Worm (Caenorhabditis elegans) whole organism, L3 larva: ENCODE results near the gene coh-3.

Experiments used
- R02D3.7 ChIP-seq: fragments of 150-350 bp; optimal IDR thresholded peaks from 2 replicates; lab custom pipeline; 2014; ENCODE audit warnings: missing biosample characterization, missing genetic modification characterization
- ZK546.5 ChIP-seq: sonication (generic microtip); optimal IDR thresholded peaks from 2 replicates; lab custom pipeline; 2017; ENCODE audit warnings: missing biosample characterization, missing genetic modification characterization
- aly-2 ChIP-seq: fragments of 150-350 bp; optimal IDR thresholded peaks from 2 replicates; lab custom pipeline; 2014; ENCODE audit warnings: missing biosample characterization, missing genetic modification characterization
- ama-1 ChIP-seq: fragments of 150-350 bp; optimal IDR thresholded peaks from 2 replicates; lab custom pipeline; 2018
- ceh-16 ChIP-seq: sonication (generic microtip); optimal IDR thresholded peaks from 2 replicates; lab custom pipeline; 2017; ENCODE audit warnings: missing biosample characterization, missing genetic modification characterization
- ceh-28 ChIP-seq: fragments of 150-350 bp; optimal IDR thresholded peaks from 2 replicates; lab custom pipeline; 2014; ENCODE audit warnings: missing biosample characterization, missing genetic modification reagents, missing genetic modification characterization
- ceh-9 ChIP-seq: sonication (generic microtip); optimal IDR thresholded peaks from 2 replicates; lab custom pipeline; 2018; ENCODE audit warnings: missing biosample characterization, missing genetic modification characterization
- daf-12 ChIP-seq: fragments of 150-350 bp; optimal IDR thresholded peaks from 2 replicates; lab custom pipeline; 2014; ENCODE audit warnings: missing biosample characterization, missing genetic modification reagents, missing genetic modification characterization
- egl-27 ChIP-seq: sonication (generic microtip); optimal IDR thresholded peaks from 4 replicates; lab custom pipeline; 2017; ENCODE audit warnings: missing biosample characterization, missing genetic modification reagents, missing genetic modification characterization
- egl-5 ChIP-seq: fragments of 150-350 bp; optimal IDR thresholded peaks from 2 replicates; lab custom pipeline; 2017; ENCODE audit warnings: missing biosample characterization, missing genetic modification reagents, missing genetic modification characterization, inconsistent platforms
- elt-1 ChIP-seq: fragments of 150-350 bp; optimal IDR thresholded peaks from 2 replicates; lab custom pipeline; 2014; ENCODE audit warnings: missing biosample characterization, missing genetic modification characterization
- elt-2 ChIP-seq: sonication (generic microtip); optimal IDR thresholded peaks from 2 replicates; lab custom pipeline; 2016; ENCODE audit warnings: missing genetic modification reagents, mild to moderate bottlenecking, missing genetic modification characterization, missing compliant biosample characterization
- elt-3 ChIP-seq, 3 experiments: fragments of 150-350 bp in 1 of 3; sonication (generic microtip) in 2 of 3; optimal IDR thresholded peaks; 2 replicates in 2 of 3; 4 replicates in 1 of 3; lab custom pipeline; 2014 to 2017; ENCODE audit warnings: missing biosample characterization in 3 of 3, missing genetic modification characterization in 3 of 3
- eor-1 ChIP-seq, 2 experiments: fragments of 150-350 bp; optimal IDR thresholded peaks; 2 replicates each; lab custom pipeline; 2014 to 2018; ENCODE audit warnings: missing biosample characterization in 2 of 2, missing genetic modification characterization in 2 of 2
- fkh-10 ChIP-seq: sonication (generic microtip); optimal IDR thresholded peaks from 2 replicates; lab custom pipeline; 2017; ENCODE audit warnings: missing biosample characterization, missing genetic modification reagents, missing genetic modification characterization
- fkh-2 ChIP-seq: fragments of 150-350 bp; optimal IDR thresholded peaks from 2 replicates; lab custom pipeline; 2014; ENCODE audit warnings: missing biosample characterization, missing genetic modification reagents, missing genetic modification characterization
- fos-1 ChIP-seq: fragments of 150-350 bp; optimal IDR thresholded peaks from 2 replicates; lab custom pipeline; 2014; ENCODE audit warnings: missing biosample characterization, missing genetic modification characterization
- hmg-11 ChIP-seq: sonication (generic microtip); optimal IDR thresholded peaks from 2 replicates; lab custom pipeline; 2016; ENCODE audit warnings: missing genetic modification characterization, missing compliant biosample characterization
- jun-1 ChIP-seq: fragments of 150-350 bp; optimal IDR thresholded peaks from 2 replicates; lab custom pipeline; 2014; ENCODE audit warnings: missing biosample characterization, missing genetic modification reagents, missing genetic modification characterization
- lin-15B ChIP-seq: fragments of 150-350 bp; optimal IDR thresholded peaks from 2 replicates; lab custom pipeline; 2014; ENCODE audit warnings: missing biosample characterization, missing genetic modification characterization
- lin-39 ChIP-seq: fragments of 150-350 bp; optimal IDR thresholded peaks from 2 replicates; lab custom pipeline; 2018; ENCODE audit warnings: missing biosample characterization, missing genetic modification reagents, missing genetic modification characterization
- lsy-12 ChIP-seq: sonication (generic microtip); optimal IDR thresholded peaks from 2 replicates; lab custom pipeline; 2016; ENCODE audit warnings: mild to moderate bottlenecking, missing genetic modification characterization, missing compliant biosample characterization
- mdl-1 ChIP-seq: fragments of 150-350 bp; optimal IDR thresholded peaks from 2 replicates; lab custom pipeline; 2014; ENCODE audit warnings: missing biosample characterization, missing genetic modification characterization
- nfya-1 ChIP-seq: sonication (generic microtip); optimal IDR thresholded peaks from 2 replicates; lab custom pipeline; 2017; ENCODE audit warnings: missing genetic modification characterization, mild to moderate bottlenecking, missing compliant biosample characterization, antibody characterized with exemption, moderate library complexity; ENCODE audit not compliant: insufficient read depth
- nhr-12 ChIP-seq: fragments of 150-350 bp; optimal IDR thresholded peaks from 2 replicates; lab custom pipeline; 2014; ENCODE audit warnings: missing biosample characterization, missing genetic modification characterization
- nhr-23 ChIP-seq: fragments of 150-350 bp; optimal IDR thresholded peaks from 2 replicates; lab custom pipeline; 2014; ENCODE audit warnings: missing biosample characterization, missing genetic modification reagents, missing genetic modification characterization
- nhr-25 ChIP-seq: sonication (generic microtip); optimal IDR thresholded peaks from 2 replicates; lab custom pipeline; 2017; ENCODE audit warnings: missing biosample characterization, missing genetic modification characterization
- nhr-28 ChIP-seq: fragments of 150-350 bp; optimal IDR thresholded peaks from 2 replicates; lab custom pipeline; 2014; ENCODE audit warnings: missing biosample characterization, missing genetic modification characterization
- nhr-43 ChIP-seq: sonication (generic microtip); optimal IDR thresholded peaks from 2 replicates; lab custom pipeline; 2016; ENCODE audit warnings: mild to moderate bottlenecking, missing genetic modification characterization, missing compliant biosample characterization; ENCODE audit not compliant: poor library complexity, severe bottlenecking
- nhr-67 ChIP-seq: fragments of 150-350 bp; optimal IDR thresholded peaks from 2 replicates; lab custom pipeline; 2014; ENCODE audit warnings: missing biosample characterization, missing genetic modification characterization
- nhr-76 ChIP-seq: fragments of 150-350 bp; sonication (generic microtip); optimal IDR thresholded peaks from 5 replicates; lab custom pipeline; 2014; ENCODE audit warnings: missing biosample characterization, missing genetic modification characterization
- pha-4 ChIP-seq: fragments of 150-350 bp; optimal IDR thresholded peaks from 2 replicates; lab custom pipeline; 2014; ENCODE audit warnings: missing biosample characterization, missing genetic modification reagents, missing genetic modification characterization
- pqm-1 ChIP-seq: fragments of 150-350 bp; optimal IDR thresholded peaks from 2 replicates; lab custom pipeline; 2017; ENCODE audit warnings: missing biosample characterization, missing genetic modification characterization, inconsistent platforms
- sea-2 ChIP-seq: fragments of 150-350 bp; sonication (generic microtip); optimal IDR thresholded peaks from 4 replicates; lab custom pipeline; 2014; ENCODE audit warnings: missing biosample characterization, missing genetic modification reagents, missing genetic modification characterization
- tbx-2 ChIP-seq: sonication (generic microtip); optimal IDR thresholded peaks from 2 replicates; lab custom pipeline; 2016; ENCODE audit warnings: mild to moderate bottlenecking, missing genetic modification characterization, missing compliant biosample characterization
- unc-39 ChIP-seq: sonication (generic microtip); optimal IDR thresholded peaks from 4 replicates; lab custom pipeline; 2017; ENCODE audit warnings: missing biosample characterization, missing genetic modification characterization
- unc-62 ChIP-seq: fragments of 150-350 bp; sonication (generic microtip); optimal IDR thresholded peaks from 4 replicates; lab custom pipeline; 2014; ENCODE audit warnings: missing biosample characterization, missing genetic modification reagents, missing genetic modification characterization
- zag-1 ChIP-seq: fragments of 150-350 bp; optimal IDR thresholded peaks from 2 replicates; lab custom pipeline; 2014; ENCODE audit warnings: missing biosample characterization, missing genetic modification characterization
- ztf-11 ChIP-seq: fragments of 150-350 bp; optimal IDR thresholded peaks from 2 replicates; lab custom pipeline; 2014; ENCODE audit warnings: missing biosample characterization, missing genetic modification characterization
- ztf-4 ChIP-seq: fragments of 150-350 bp; optimal IDR thresholded peaks from 2 replicates; lab custom pipeline; 2014; ENCODE audit warnings: missing biosample characterization, missing genetic modification characterization

The coh-3 gene

ce11 chrV:14503065-14503464, 45.8 kb downstream of the coh-3 start:
- TF ChIP-seq jun-1 (tag; lab: Kevin White, UChicago), result peak; percentile 43
- TF ChIP-seq pqm-1 (tag; lab: Kevin White, UChicago), result peak; percentile 81
- TF ChIP-seq pha-4 (tag; lab: Kevin White, UChicago), result peak; percentile 36
- peak; percentile 86 for TF ChIP-seq elt-2 (tag; lab: Kevin White, UChicago)
- no peak for TF ChIP-seq fkh-10
- TF ChIP-seq aly-2 (tag; lab: Kevin White, UChicago), result no peak
- TF ChIP-seq nfya-1 (tag; lab: Kevin White, UChicago), result peak; percentile 37

ce11 chrV:14504120-14504519, 46.9 kb downstream of the coh-3 start:
- TF ChIP-seq lin-39 (tag; lab: Kevin White, UChicago) (no peak), mdl-1 (no peak), elt-2 (tag; lab: Kevin White, UChicago) (no peak), hmg-11 (tag; lab: Kevin White, UChicago) (no peak), ceh-9 (no peak), pha-4 (tag; lab: Kevin White, UChicago) (no peak), ztf-4 (tag; lab: Kevin White, UChicago) (no peak), egl-5 (no peak), tbx-2 (tag; lab: Kevin White, UChicago) (no peak), fkh-10 (no peak), lin-15B (no peak), nhr-43 (tag; lab: Kevin White, UChicago) (no peak), aly-2 (tag; lab: Kevin White, UChicago) (no peak), unc-39 (tag; lab: Kevin White, UChicago) (no peak)

ce11 chrV:14504774-14505173, 47.6 kb downstream of the coh-3 start:
- TF ChIP-seq elt-2 (tag; lab: Kevin White, UChicago) (peak; percentile 2), ZK546.5 (tag; lab: Kevin White, UChicago) (no peak)

- no peak for TF ChIP-seq fos-1 (tag; lab: Kevin White, UChicago)
- TF ChIP-seq elt-3 (tag; optimal IDR thresholded peaks at IDR 0.05; lab: Kevin White, UChicago), result peak in 2 of 3 experiments; percentile 30 to 93
- no peak for TF ChIP-seq pha-4 (tag; lab: Kevin White, UChicago)
- TF ChIP-seq elt-1 (tag; lab: Kevin White, UChicago), result peak; percentile 95
- TF ChIP-seq lin-39 (tag; lab: Kevin White, UChicago), result no peak
- TF ChIP-seq ZK546.5 (tag; lab: Kevin White, UChicago), result no peak
- peak; percentile 67 for TF ChIP-seq nhr-23 (tag; lab: Kevin White, UChicago)
- no peak for TF ChIP-seq ama-1 (lab: Kevin White, UChicago)
- peak; percentile 46 for TF ChIP-seq jun-1 (tag; lab: Kevin White, UChicago)
- no peak for TF ChIP-seq nhr-28 (tag; lab: Kevin White, UChicago)
- peak; percentile 2 for TF ChIP-seq egl-27 (tag; lab: Kevin White, UChicago)
- no peak for TF ChIP-seq nhr-76 (tag; lab: Kevin White, UChicago)
- no peak for TF ChIP-seq nfya-1 (tag; lab: Kevin White, UChicago)
- TF ChIP-seq eor-1 (tag; optimal IDR thresholded peaks at IDR 0.05; lab: Kevin White, UChicago), result no peak
- peak; percentile 42 for TF ChIP-seq pqm-1 (tag; lab: Kevin White, UChicago)
- no peak for TF ChIP-seq ztf-4 (tag; lab: Kevin White, UChicago)
- TF ChIP-seq fkh-2, result no peak
- TF ChIP-seq zag-1 (tag; lab: Kevin White, UChicago), result no peak
- TF ChIP-seq sea-2, result no peak
- TF ChIP-seq nhr-43 (tag; lab: Kevin White, UChicago), result peak; percentile 78
- peak; percentile 65 for TF ChIP-seq nhr-25 (tag; lab: Kevin White, UChicago)
- no peak for TF ChIP-seq unc-39 (tag; lab: Kevin White, UChicago)
- no peak for TF ChIP-seq nhr-67 (tag; lab: Kevin White, UChicago)
- TF ChIP-seq ceh-9, result no peak
- TF ChIP-seq egl-5, result no peak
- no peak for TF ChIP-seq unc-62 (GFP tag; lab: Kevin White, UChicago)
- TF ChIP-seq ceh-28 (tag; lab: Kevin White, UChicago), result no peak
- no peak for TF ChIP-seq mdl-1
- TF ChIP-seq ztf-11 (tag; lab: Kevin White, UChicago), result no peak
- no peak for TF ChIP-seq lsy-12 (tag; lab: Kevin White, UChicago)
- no peak for TF ChIP-seq nhr-12 (tag; lab: Kevin White, UChicago)
- TF ChIP-seq lin-15B, result no peak
- no peak for TF ChIP-seq R02D3.7
- TF ChIP-seq elt-2 (tag; lab: Kevin White, UChicago), result peak; percentile 84
- TF ChIP-seq daf-12 (tag; lab: Kevin White, UChicago), result no peak
- no peak for TF ChIP-seq ceh-16
These were observed 48.6 kb downstream of the coh-3 start for ce11 chrV:14505745-14506214.
